Worm (Caenorhabditis elegans) whole organism, young adult: ENCODE results near the gene C17H12.12.

Experiments
- atf-7 ChIP-seq: sonication (generic microtip); optimal IDR thresholded peaks from 2 replicates; lab custom pipeline; 2017; ENCODE audit warnings: mild to moderate bottlenecking, missing genetic modification characterization, missing compliant biosample characterization
- ceh-58 ChIP-seq: fragments of 200-800 bp; sonication (Bioruptor generic); IDR thresholded peaks from 2 replicates; pipeline ENCODE4 v1.3.6; 2022; ENCODE audit warnings: missing genetic modification characterization, missing compliant biosample characterization
- dpff-1 ChIP-seq: sonication (generic microtip); optimal IDR thresholded peaks from 2 replicates; lab custom pipeline; 2017; ENCODE audit warnings: mild to moderate bottlenecking, missing genetic modification characterization, missing compliant biosample characterization
- hsf-1 ChIP-seq: fragments of 200-800 bp; sonication (Bioruptor generic); IDR thresholded peaks from 2 replicates; pipeline ENCODE4 v1.3.6; 2022; ENCODE audit warnings: missing genetic modification reagents, missing genetic modification characterization, missing compliant biosample characterization
- nfya-2 ChIP-seq: fragments of 200-800 bp; sonication (Bioruptor generic); IDR thresholded peaks from 2 replicates; pipeline ENCODE4 v1.3.6; 2022; ENCODE audit warnings: missing genetic modification reagents, missing genetic modification characterization, missing compliant biosample characterization
- pbrm-1 ChIP-seq: fragments of 200-800 bp; sonication (Bioruptor generic); IDR thresholded peaks from 2 replicates; pipeline ENCODE4 v1.3.6; 2022; ENCODE audit warnings: missing genetic modification reagents, missing genetic modification characterization, missing compliant biosample characterization
- pha-4 ChIP-seq: fragments of 150-350 bp; sonication (generic microtip); optimal IDR thresholded peaks from 2 replicates; lab custom pipeline; 2014; ENCODE audit warnings: missing biosample characterization, missing genetic modification reagents, missing genetic modification characterization
- ztf-18 ChIP-seq: sonication (generic microtip); optimal IDR thresholded peaks from 2 replicates; lab custom pipeline; 2016; ENCODE audit warnings: missing genotype, mild to moderate bottlenecking, missing genetic modification characterization, missing compliant biosample characterization

DNA sequence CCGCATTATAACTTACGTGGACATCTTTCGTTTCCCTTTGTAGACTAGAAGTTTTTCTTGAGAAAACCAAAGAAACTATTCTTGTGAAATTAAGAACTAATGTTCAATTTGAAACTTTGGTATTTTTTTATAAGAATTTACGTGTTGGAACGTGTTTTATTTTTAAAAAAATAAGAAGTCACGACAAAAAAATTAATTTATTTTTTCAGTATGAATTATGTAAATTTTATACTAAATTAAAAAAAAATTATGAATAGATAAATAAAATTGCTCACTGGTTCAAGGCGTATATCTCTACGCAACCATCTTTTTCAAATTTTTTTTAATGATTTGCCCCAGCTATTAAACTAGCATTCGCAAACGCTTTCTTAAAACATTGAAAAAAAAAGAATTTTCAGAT is 21.8 kb downstream of the C17H12.12 start, which contains the start of gene C17H12.5:
- TF ChIP-seq pha-4 (tag; lab: Kevin White, UChicago) (no peak), hsf-1 (no peak), ceh-58 (no peak), pbrm-1 (GFP tag; lab: Robert Waterston, UW) (no peak), nfya-2 (no peak), dpff-1 (no peak), ztf-18 (tag; lab: Kevin White, UChicago) (no peak), atf-7 (tag; lab: Kevin White, UChicago) (no peak)
